Fruit fly (Drosophila melanogaster): ENCODE data around the gene pkm.

The pkm gene

DNA sequence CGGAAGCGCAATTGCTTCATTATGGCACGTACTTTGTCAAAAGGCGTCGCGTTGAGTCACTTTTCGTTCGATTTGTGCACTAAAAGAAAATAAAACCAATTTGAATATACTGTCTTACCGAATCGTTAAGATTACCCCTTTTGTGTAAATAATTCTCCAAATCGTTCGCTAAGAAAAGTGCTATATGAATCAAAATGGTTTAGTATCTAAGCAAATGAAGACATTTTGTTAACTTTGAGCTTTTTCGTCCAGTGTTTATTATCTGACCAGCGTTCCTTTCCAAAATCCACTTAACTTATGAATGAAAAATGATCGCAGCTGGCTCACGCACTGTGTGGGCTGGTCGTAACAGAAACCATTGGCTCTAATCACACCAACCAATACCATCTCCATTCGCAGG, 33.9 kb downstream of the pkm start (continued):
- TF ChIP-seq CG16815 (GFP tag; optimal IDR thresholded peaks at IDR 0.05) (no peak), az2 (GFP tag; optimal IDR thresholded peaks at IDR 0.05) (no peak), CG10431 (GFP tag; optimal IDR thresholded peaks at IDR 0.05) (no peak), CG12659 (GFP tag; optimal IDR thresholded peaks at IDR 0.05) (no peak), Stat92E (GFP tag; optimal IDR thresholded peaks at IDR 0.05) (no peak), CG2116 (GFP tag; optimal IDR thresholded peaks at IDR 0.05) (no peak), danr (GFP tag; IDR thresholded peaks at IDR 0.05) (no peak), zfh2 (GFP tag; optimal IDR thresholded peaks at IDR 0.05) (no peak), unpg (GFP tag; optimal IDR thresholded peaks at IDR 0.05) (peak; percentile 18), CG32767 (GFP tag; IDR thresholded peaks at IDR 0.05) (no peak), CG12071 (GFP tag; optimal IDR thresholded peaks at IDR 0.05) (no peak), CG7963 (GFP tag; IDR thresholded peaks at IDR 0.05; ENCODE audit: partially characterized antibody) (no peak), vfl (GFP tag; optimal IDR thresholded peaks at IDR 0.05) (no peak), Hey (tag; optimal IDR thresholded peaks at IDR 0.05) (no peak), B-H2 (GFP tag; optimal IDR thresholded peaks at IDR 0.05) (no peak), Dip3 (GFP tag; optimal IDR thresholded peaks at IDR 0.05) (no peak), HmgD (GFP tag; optimal IDR thresholded peaks at IDR 0.05) (no peak), NC2α (GFP tag; optimal IDR thresholded peaks at IDR 0.05) (no peak), caup (GFP tag; optimal IDR thresholded peaks at IDR 0.05; ENCODE audit: severe bottlenecking) (no peak), CG1024 (GFP tag; IDR thresholded peaks at IDR 0.05) (no peak), Bdp1 (GFP tag; optimal IDR thresholded peaks at IDR 0.05) (no peak), CG13287 (GFP tag; IDR thresholded peaks at IDR 0.05; ENCODE audit: partially characterized antibody) (no peak), kay (GFP tag; optimal IDR thresholded peaks at IDR 0.05) (no peak), klu (GFP tag; IDR thresholded peaks at IDR 0.05) (no peak), sr (GFP tag; IDR thresholded peaks at IDR 0.05) (no peak), NFAT (GFP tag; IDR thresholded peaks at IDR 0.05) (no peak), Trl (optimal IDR thresholded peaks at IDR 0.05) (no peak), Trl (GFP tag; optimal IDR thresholded peaks at IDR 0.05) (no peak), CG2199 (GFP tag; IDR thresholded peaks at IDR 0.05) (no peak), CG4404 (GFP tag; IDR thresholded peaks at IDR 0.05) (no peak), CG11085 (GFP tag; IDR thresholded peaks at IDR 0.05) (no peak), CG2678 (tag; optimal IDR thresholded peaks at IDR 0.05) (peak; percentile 45), CG30431 (GFP tag; optimal IDR thresholded peaks at IDR 0.05) (no peak), CG4424 (GFP tag; optimal IDR thresholded peaks at IDR 0.05) (no peak), pnt (GFP tag; optimal IDR thresholded peaks at IDR 0.05) (no peak), YL-1 (GFP tag; optimal IDR thresholded peaks at IDR 0.05) (no peak), Usf (GFP tag; optimal IDR thresholded peaks at IDR 0.05) (no peak), CG10274 (GFP tag; optimal IDR thresholded peaks at IDR 0.05) (no peak), Fer2 (tag; optimal IDR thresholded peaks at IDR 0.05) (no peak), CG8290 (GFP tag; optimal IDR thresholded peaks at IDR 0.05) (no peak), CG8290 (tag; optimal IDR thresholded peaks at IDR 0.05) (peak in 1 of 2 experiments; percentile 55), CG6254 (GFP tag; optimal IDR thresholded peaks at IDR 0.05) (no peak), CG30020 (tag; optimal IDR thresholded peaks at IDR 0.05) (no peak), oc (tag; optimal IDR thresholded peaks at IDR 0.05) (no peak), CG12744 (GFP tag; optimal IDR thresholded peaks at IDR 0.05) (no peak), CG10321 (GFP tag; IDR thresholded peaks at IDR 0.05) (no peak), br (optimal IDR thresholded peaks at IDR 0.05) (no peak), CG11695 (GFP tag; IDR thresholded peaks at IDR 0.05) (peak; percentile 71; the same call in 2 of the 3 replicates), ato (GFP tag; IDR thresholded peaks at IDR 0.05; ENCODE audit: partially characterized antibody) (no peak), Mes4 (GFP tag; optimal IDR thresholded peaks at IDR 0.05) (no peak), tio (GFP tag; optimal IDR thresholded peaks at IDR 0.05) (no peak), CG8359 (GFP tag; optimal IDR thresholded peaks at IDR 0.05; ENCODE audit: borderline replicate concordance) (no peak), HLHmδ (GFP tag; optimal IDR thresholded peaks at IDR 0.05) (no peak)
